Worm (Caenorhabditis elegans) whole organism, mixed stage, embryonic: Measurements from ENCODE around the gene sec-24.1.
A peak's percentile ranks its signal among the peaks of the same experiment; 100 is the strongest.

Experiments
- M03D4.4 ChIP-seq: sonication (generic microtip); optimal IDR thresholded peaks from 2 replicates; lab custom pipeline; 2017; ENCODE audit warnings: mild to moderate bottlenecking, missing genetic modification characterization, missing compliant biosample characterization
- blmp-1 ChIP-seq: fragments of 150-350 bp; optimal IDR thresholded peaks from 2 replicates; lab custom pipeline; 2014; ENCODE audit warnings: missing biosample characterization, missing genetic modification characterization
- ceh-39 ChIP-seq: fragments of 150-350 bp; optimal IDR thresholded peaks from 2 replicates; lab custom pipeline; 2014; ENCODE audit warnings: missing biosample characterization, missing genetic modification characterization
- ces-1 ChIP-seq: fragments of 150-350 bp; optimal IDR thresholded peaks from 2 replicates; lab custom pipeline; 2014; ENCODE audit warnings: missing biosample characterization, missing genetic modification reagents, missing genetic modification characterization
- drap-1 ChIP-seq: fragments of 200-800 bp; sonication (Bioruptor generic); optimal IDR thresholded peaks from 3 replicates; lab custom pipeline; 2018; ENCODE audit warnings: mild to moderate bottlenecking, missing genetic modification characterization, missing compliant biosample characterization
- elt-1 ChIP-seq: sonication (generic microtip); optimal IDR thresholded peaks from 2 replicates; lab custom pipeline; 2017; ENCODE audit warnings: missing genetic modification characterization, mild to moderate bottlenecking, missing compliant biosample characterization, antibody characterized with exemption, moderate library complexity, borderline replicate concordance; ENCODE audit not compliant: insufficient read depth
- flh-1 ChIP-seq: fragments of 200-800 bp; sonication (Bioruptor generic); optimal IDR thresholded peaks from 2 replicates; lab custom pipeline; 2018; ENCODE audit warnings: mild to moderate bottlenecking, missing genetic modification characterization, moderate library complexity, missing compliant biosample characterization
- lin-13 ChIP-seq: fragments of 150-350 bp; optimal IDR thresholded peaks from 2 replicates; lab custom pipeline; 2014; ENCODE audit warnings: missing biosample characterization, missing genetic modification characterization
- lin-32 ChIP-seq: fragments of 200-800 bp; sonication (Bioruptor generic); optimal IDR thresholded peaks from 2 replicates; lab custom pipeline; 2018; ENCODE audit warnings: mild to moderate bottlenecking, missing genetic modification characterization, missing compliant biosample characterization
- lsy-2 ChIP-seq: fragments of 150-350 bp; optimal IDR thresholded peaks from 2 replicates; lab custom pipeline; 2014; ENCODE audit warnings: missing biosample characterization, missing genetic modification characterization
- mls-2 ChIP-seq: sonication (generic microtip); optimal IDR thresholded peaks from 2 replicates; lab custom pipeline; 2016; ENCODE audit warnings: mild to moderate bottlenecking, missing genetic modification characterization, moderate library complexity, missing compliant biosample characterization
- nhr-12 ChIP-seq: fragments of 150-350 bp; optimal IDR thresholded peaks from 2 replicates; lab custom pipeline; 2014; ENCODE audit warnings: missing biosample characterization, missing genetic modification characterization
- nhr-2 ChIP-seq: fragments of 150-350 bp; optimal IDR thresholded peaks from 2 replicates; lab custom pipeline; 2014; ENCODE audit warnings: missing biosample characterization, missing genetic modification characterization
- nhr-237 ChIP-seq: fragments of 150-350 bp; optimal IDR thresholded peaks from 2 replicates; lab custom pipeline; 2014; ENCODE audit warnings: missing biosample characterization, missing genetic modification characterization
- nhr-28 ChIP-seq: fragments of 150-350 bp; optimal IDR thresholded peaks from 2 replicates; lab custom pipeline; 2014; ENCODE audit warnings: missing biosample characterization, missing genetic modification characterization
- pha-4 ChIP-seq: fragments of 150-350 bp; optimal IDR thresholded peaks from 2 replicates; lab custom pipeline; 2018; ENCODE audit warnings: missing biosample characterization, missing genetic modification reagents, missing genetic modification characterization
- sem-2 ChIP-seq: fragments of 200-800 bp; sonication (Bioruptor generic); optimal IDR thresholded peaks from 2 replicates; lab custom pipeline; 2018; ENCODE audit warnings: mild to moderate bottlenecking, missing genetic modification characterization, missing compliant biosample characterization
- unc-120 ChIP-seq: sonication (generic microtip); optimal IDR thresholded peaks from 2 replicates; lab custom pipeline; 2017; ENCODE audit warnings: missing genetic modification characterization, missing compliant biosample characterization; ENCODE audit not compliant: poor library complexity, severe bottlenecking
- unc-39 ChIP-seq: fragments of 150-350 bp; optimal IDR thresholded peaks from 2 replicates; lab custom pipeline; 2014; ENCODE audit warnings: missing biosample characterization, missing genetic modification characterization
- unc-62 ChIP-seq: fragments of 150-350 bp; optimal IDR thresholded peaks from 2 replicates; lab custom pipeline; 2014; ENCODE audit warnings: missing biosample characterization, missing genetic modification reagents, missing genetic modification characterization
- zip-8 ChIP-seq: fragments of 150-350 bp; optimal IDR thresholded peaks from 2 replicates; lab custom pipeline; 2014; ENCODE audit warnings: missing biosample characterization, missing genetic modification characterization

sec-24.1 gene

DNA sequence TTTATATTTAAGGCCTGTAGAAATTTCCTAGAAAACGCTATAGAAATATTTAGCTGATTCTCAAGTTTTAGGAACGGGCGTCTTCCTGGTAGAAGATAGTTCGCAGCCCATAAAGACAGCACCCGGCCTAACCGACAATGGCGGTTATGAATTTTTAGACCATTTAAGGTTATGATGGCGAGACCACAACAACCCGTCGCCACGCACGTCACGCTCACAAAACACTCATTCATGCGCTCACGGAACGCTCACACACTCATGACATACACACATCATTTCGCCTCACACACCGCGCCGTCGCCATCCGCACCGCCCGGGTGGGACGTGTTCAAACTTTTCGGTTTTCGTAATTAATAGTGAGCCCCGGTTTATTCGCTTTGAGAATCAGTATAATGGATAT, 42.3 kb downstream of the sec-24.1 start:
- no peak for TF ChIP-seq ces-1 (GFP tag; lab: Kevin White, UChicago)
- no peak for TF ChIP-seq flh-1 (GFP tag; lab: Kevin White, UChicago)
- no peak for TF ChIP-seq unc-39 (tag; lab: Kevin White, UChicago)

DNA sequence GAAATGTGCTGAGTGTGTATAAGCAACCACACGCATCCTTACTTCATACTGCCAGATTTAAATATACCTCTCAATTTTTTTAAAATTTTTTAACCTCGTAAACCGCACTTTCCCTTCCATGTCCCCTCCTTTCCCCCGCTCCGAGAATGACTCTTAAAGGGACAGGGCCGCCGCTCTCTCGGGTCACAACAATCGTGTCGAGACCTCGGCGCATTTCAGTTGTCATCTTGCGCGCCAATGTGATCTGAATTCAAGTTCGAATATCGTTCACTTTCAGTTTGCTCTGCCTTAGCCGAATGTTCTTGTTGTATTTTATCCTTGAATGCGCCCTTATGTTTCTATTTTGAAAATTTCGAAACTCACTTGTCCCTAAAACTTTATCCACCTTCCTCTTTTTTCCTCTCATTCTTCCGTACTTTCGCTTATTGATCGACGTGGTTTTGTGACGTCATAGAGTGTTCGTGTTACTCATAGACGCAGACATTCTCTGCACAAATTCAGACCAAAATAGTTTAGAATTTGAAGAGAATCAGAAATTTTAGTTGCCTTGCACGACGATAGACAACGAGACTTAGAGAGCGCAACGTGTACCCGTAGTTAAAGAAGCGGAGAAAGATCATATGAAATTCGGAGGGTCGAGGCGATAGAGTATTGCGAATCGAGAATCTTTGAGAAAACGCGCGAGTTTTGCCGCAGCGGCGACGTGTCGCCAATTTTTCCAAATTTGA, 43.6 kb downstream of the sec-24.1 start:
- TF ChIP-seq nhr-28 (tag; lab: Kevin White, UChicago) (no peak), unc-62 (GFP tag; lab: Kevin White, UChicago) (peak; percentile 4), blmp-1 (tag; lab: Kevin White, UChicago) (peak; percentile 71), unc-120 (tag; lab: Kevin White, UChicago) (peak; percentile 29), nhr-237 (tag; lab: Kevin White, UChicago) (peak; percentile 79), pha-4 (peak; percentile 25), elt-1 (no peak), nhr-12 (tag; lab: Kevin White, UChicago) (no peak), ces-1 (GFP tag; lab: Kevin White, UChicago) (peak; percentile 72), ceh-39 (tag; lab: Kevin White, UChicago) (no peak), zip-8 (tag; lab: Kevin White, UChicago) (peak; percentile 51), sem-2 (GFP tag; lab: Kevin White, UChicago) (no peak), lsy-2 (tag; lab: Kevin White, UChicago) (peak; percentile 16), lin-32 (GFP tag; lab: Kevin White, UChicago) (no peak)

DNA sequence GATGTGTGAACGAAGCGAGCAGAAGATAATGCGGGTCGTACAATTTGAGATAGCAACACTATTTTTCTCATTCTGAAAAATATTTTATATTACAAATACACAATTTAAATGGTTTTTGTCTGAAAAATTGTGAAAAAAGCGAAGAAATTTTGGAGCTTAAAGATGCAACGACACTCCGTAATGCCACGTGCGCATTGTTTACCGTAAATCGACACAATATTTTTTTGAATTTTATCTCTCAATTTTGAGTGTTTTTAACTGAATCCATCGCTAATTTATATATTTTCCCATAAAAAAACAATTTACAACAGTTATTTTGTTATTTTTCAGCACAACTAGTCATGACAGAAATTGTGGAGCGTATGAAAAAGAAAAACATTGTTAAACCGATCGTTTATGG, 45.0 kb downstream of the sec-24.1 start, which contains the start of the genes M04B2.4 and gfl-1:
TSS of gene M04B2.4 (minus strand) at position 72 of the 400 bp plus-strand sequence.
TSS of gene gfl-1 (plus strand) at position 331 of the 400 bp plus-strand sequence.
- no peak for TF ChIP-seq mls-2 (tag; lab: Kevin White, UChicago)
- peak; percentile 10 for TF ChIP-seq nhr-237 (tag; lab: Kevin White, UChicago)
- TF ChIP-seq drap-1 (GFP tag; lab: Kevin White, UChicago), result no peak
- TF ChIP-seq nhr-28 (tag; lab: Kevin White, UChicago), result no peak
- TF ChIP-seq M03D4.4, result no peak
- TF ChIP-seq unc-120 (tag; lab: Kevin White, UChicago), result no peak
- TF ChIP-seq ces-1 (GFP tag; lab: Kevin White, UChicago), result peak; percentile 10
- TF ChIP-seq lin-13, result no peak
- no peak for TF ChIP-seq elt-1
- no peak for TF ChIP-seq sem-2 (GFP tag; lab: Kevin White, UChicago)
- TF ChIP-seq unc-39 (tag; lab: Kevin White, UChicago), result no peak
- no peak for TF ChIP-seq nhr-12 (tag; lab: Kevin White, UChicago)
- no peak for TF ChIP-seq nhr-2 (tag; lab: Kevin White, UChicago)
- TF ChIP-seq pha-4, result no peak
- no peak for TF ChIP-seq flh-1 (GFP tag; lab: Kevin White, UChicago)
